Fruit fly (Drosophila melanogaster) whole organism, embryonic: ENCODE data around the gene Ostgamma.

ENCODE experiments used
- Antp ChIP-seq: fragments of 200-800 bp; sonication (Bioruptor generic); optimal IDR thresholded peaks from 3 replicates; lab custom pipeline; 2016; ENCODE audit warnings: missing biosample characterization, missing genetic modification characterization
- Bteb2 ChIP-seq: fragments of 200-800 bp; sonication (Bioruptor generic); optimal IDR thresholded peaks from 2 replicates; lab custom pipeline; 2016; ENCODE audit warnings: missing biosample characterization, missing genetic modification characterization
- CG10366 ChIP-seq: fragments of 200-800 bp; sonication (Bioruptor generic); IDR thresholded peaks from 2 replicates; pipeline ENCODE4 v1.3.6; 2022; ENCODE audit warnings: missing biosample characterization, missing genetic modification characterization
- CG11504 ChIP-seq: fragments of 200-800 bp; sonication (Bioruptor generic); optimal IDR thresholded peaks from 3 replicates; lab custom pipeline; 2019; ENCODE audit warnings: missing biosample characterization, mild to moderate bottlenecking, missing genetic modification characterization, moderate library complexity
- CG11560 ChIP-seq: fragments of 200-800 bp; sonication (Bioruptor generic); IDR thresholded peaks from 3 replicates; pipeline ENCODE4 v1.3.6; 2022; ENCODE audit warnings: missing biosample characterization, missing genetic modification characterization
- CG11723 ChIP-seq: fragments of 200-800 bp; sonication (Bioruptor generic); optimal IDR thresholded peaks from 2 replicates; lab custom pipeline; 2017; ENCODE audit warnings: missing biosample characterization, mild to moderate bottlenecking, missing genetic modification characterization
- CG1603 ChIP-seq: fragments of 200-800 bp; sonication (Bioruptor generic); optimal IDR thresholded peaks from 2 replicates; lab custom pipeline; 2019; ENCODE audit warnings: missing biosample characterization, mild to moderate bottlenecking, missing genetic modification characterization, moderate library complexity
- CG16813 ChIP-seq: fragments of 200-800 bp; sonication (Bioruptor generic); IDR thresholded peaks from 3 replicates; pipeline ENCODE4 v1.3.6; 2022; ENCODE audit warnings: missing biosample characterization, missing genetic modification characterization; ENCODE audit not compliant: partially characterized antibody
- CG16863 ChIP-seq: fragments of 200-800 bp; sonication (Bioruptor generic); optimal IDR thresholded peaks from 3 replicates; lab custom pipeline; 2016; ENCODE audit warnings: missing biosample characterization, missing genetic modification characterization
- CG17568 ChIP-seq: fragments of 200-800 bp; sonication (Bioruptor generic); optimal IDR thresholded peaks from 2 replicates; lab custom pipeline; 2018; ENCODE audit warnings: missing biosample characterization, mild to moderate bottlenecking, missing genetic modification characterization, moderate library complexity
- CG17802 ChIP-seq: fragments of 200-800 bp; sonication (Bioruptor generic); optimal IDR thresholded peaks from 2 replicates; lab custom pipeline; 2018; ENCODE audit warnings: missing biosample characterization, mild to moderate bottlenecking, missing genetic modification characterization, moderate library complexity
- CG1792 ChIP-seq: fragments of 200-800 bp; sonication (Bioruptor generic); optimal IDR thresholded peaks from 2 replicates; lab custom pipeline; 2016; ENCODE audit warnings: missing biosample characterization, missing genetic modification characterization
- CG2199 ChIP-seq: fragments of 200-800 bp; sonication (Bioruptor generic); IDR thresholded peaks from 3 replicates; pipeline ENCODE4 v1.3.6; 2022; ENCODE audit warnings: missing biosample characterization, missing genetic modification characterization
- CG31224 ChIP-seq: fragments of 200-800 bp; sonication (Bioruptor generic); IDR thresholded peaks from 2 replicates; pipeline ENCODE4 v1.3.6; 2022; ENCODE audit warnings: missing biosample characterization, missing genetic modification characterization
- CG31441 ChIP-seq: fragments of 200-800 bp; sonication (Bioruptor generic); IDR thresholded peaks from 2 replicates; pipeline ENCODE4 v1.3.6; 2022; ENCODE audit warnings: missing biosample characterization, missing genetic modification characterization
- CG32772 ChIP-seq: fragments of 200-800 bp; sonication (Bioruptor generic); IDR thresholded peaks from 2 replicates; pipeline ENCODE4 v1.3.6; 2022; ENCODE audit warnings: missing biosample characterization, missing genetic modification characterization
- CG3281 ChIP-seq: fragments of 200-800 bp; sonication (Bioruptor generic); optimal IDR thresholded peaks from 3 replicates; lab custom pipeline; 2017; ENCODE audit warnings: missing biosample characterization, mild to moderate bottlenecking, missing genetic modification characterization
- CG34422 ChIP-seq: fragments of 200-800 bp; sonication (Bioruptor generic); IDR thresholded peaks from 3 replicates; pipeline ENCODE4 v1.3.6; 2022; ENCODE audit warnings: missing biosample characterization, missing genetic modification characterization
- CG6175 ChIP-seq: fragments of 200-800 bp; sonication (Bioruptor generic); IDR thresholded peaks from 3 replicates; pipeline ENCODE4 v1.3.6; 2022; ENCODE audit warnings: missing biosample characterization, missing genetic modification characterization
- CG6654 ChIP-seq: fragments of 200-800 bp; sonication (Bioruptor generic); optimal IDR thresholded peaks from 2 replicates; lab custom pipeline; 2017; ENCODE audit warnings: missing biosample characterization, mild to moderate bottlenecking, missing genetic modification characterization
- CG8765 ChIP-seq: fragments of 200-800 bp; sonication (Bioruptor generic); IDR thresholded peaks from 2 replicates; pipeline ENCODE4 v1.3.6; 2022; ENCODE audit warnings: missing biosample characterization, missing genetic modification characterization
- Dad ChIP-seq: fragments of 200-800 bp; sonication (Bioruptor generic); optimal IDR thresholded peaks from 3 replicates; lab custom pipeline; 2016; ENCODE audit warnings: missing biosample characterization, missing genetic modification characterization
- Dbx ChIP-seq: fragments of 200-800 bp; sonication (Bioruptor generic); IDR thresholded peaks from 3 replicates; pipeline ENCODE4 v1.3.6; 2022; ENCODE audit warnings: missing biosample characterization, missing genetic modification characterization
- Dfd ChIP-seq, 2 experiments: fragments of >200 bp; optimal IDR thresholded peaks; 2 replicates each; lab custom pipeline; 2017; ENCODE audit warnings: missing biosample characterization in 2 of 2, missing genetic modification characterization in 2 of 2
- Dip2 ChIP-seq: fragments of 200-800 bp; sonication (Bioruptor generic); IDR thresholded peaks from 2 replicates; pipeline ENCODE4 v1.3.6; 2022; ENCODE audit warnings: missing biosample characterization, missing genetic modification characterization
- Ets65A ChIP-seq: fragments of 200-800 bp; sonication (Bioruptor generic); peaks from one replicate; lab custom pipeline; 2016; ENCODE audit warnings: missing biosample characterization, missing genetic modification characterization
- HLH54F ChIP-seq: fragments of 200-800 bp; sonication (Bioruptor generic); optimal IDR thresholded peaks from 3 replicates; lab custom pipeline; 2016; ENCODE audit warnings: missing biosample characterization, missing genetic modification characterization
- Hr39 ChIP-seq: fragments of >200 bp; optimal IDR thresholded peaks from 2 replicates; lab custom pipeline; 2017
- Lim3 ChIP-seq: fragments of 200-800 bp; sonication (Bioruptor generic); IDR thresholded peaks from 2 replicates; pipeline ENCODE4 v1.3.6; 2022; ENCODE audit warnings: missing biosample characterization, missing genetic modification characterization
- Mes4 ChIP-seq: fragments of 200-800 bp; sonication (Bioruptor generic); optimal IDR thresholded peaks from 2 replicates; lab custom pipeline; 2016; ENCODE audit warnings: missing biosample characterization, missing genetic modification characterization
- Opbp ChIP-seq: fragments of 200-800 bp; sonication (Bioruptor generic); IDR thresholded peaks from 3 replicates; pipeline ENCODE4 v1.3.6; 2022; ENCODE audit warnings: missing biosample characterization, missing genetic modification characterization; ENCODE audit not compliant: partially characterized antibody
- Rx ChIP-seq: fragments of 200-800 bp; sonication (Bioruptor generic); IDR thresholded peaks from 2 replicates; pipeline ENCODE4 v1.3.6; 2022; ENCODE audit warnings: missing biosample characterization, missing genetic modification characterization
- Usf ChIP-seq: fragments of 200-800 bp; sonication (Bioruptor generic); optimal IDR thresholded peaks from 2 replicates; lab custom pipeline; 2017; ENCODE audit warnings: missing genotype, missing biosample characterization, missing genetic modification characterization
- bcd ChIP-seq: fragments of 200-800 bp; sonication (Bioruptor generic); optimal IDR thresholded peaks from 2 replicates; lab custom pipeline; 2017; ENCODE audit warnings: missing biosample characterization, mild to moderate bottlenecking, missing genetic modification characterization
- crc ChIP-seq: fragments of 200-800 bp; sonication (Bioruptor generic); optimal IDR thresholded peaks from 2 replicates; lab custom pipeline; 2016; ENCODE audit warnings: missing biosample characterization, missing genetic modification characterization
- crol ChIP-seq: fragments of 200-800 bp; sonication (Bioruptor generic); IDR thresholded peaks from 2 replicates; pipeline ENCODE4 v1.3.6; 2022; ENCODE audit warnings: missing biosample characterization, missing genetic modification characterization
- da ChIP-seq: fragments of 200-800 bp; sonication (Bioruptor generic); optimal IDR thresholded peaks from 2 replicates; lab custom pipeline; 2016; ENCODE audit warnings: missing biosample characterization, missing genetic modification characterization
- dan ChIP-seq: fragments of 200-800 bp; sonication (Bioruptor generic); IDR thresholded peaks from 2 replicates; pipeline ENCODE4 v1.3.6; 2022; ENCODE audit warnings: missing biosample characterization, missing genetic modification characterization
- dimm ChIP-seq: fragments of 200-800 bp; sonication (Bioruptor generic); IDR thresholded peaks from 2 replicates; pipeline ENCODE4 v1.3.6; 2022; ENCODE audit warnings: missing biosample characterization, missing genetic modification characterization
- dm ChIP-seq: fragments of 200-800 bp; sonication (Bioruptor generic); optimal IDR thresholded peaks from 3 replicates; lab custom pipeline; 2016; ENCODE audit warnings: missing biosample characterization, missing genetic modification characterization
- dmrt11E ChIP-seq: fragments of 200-800 bp; sonication (Bioruptor generic); optimal IDR thresholded peaks from 3 replicates; lab custom pipeline; 2018; ENCODE audit warnings: missing biosample characterization, mild to moderate bottlenecking, missing genetic modification characterization, moderate library complexity
- dmrt99B ChIP-seq: fragments of 200-800 bp; sonication (Bioruptor generic); optimal IDR thresholded peaks from 2 replicates; lab custom pipeline; 2018; ENCODE audit warnings: missing biosample characterization, mild to moderate bottlenecking, missing genetic modification characterization, moderate library complexity
- fd102C ChIP-seq: fragments of 200-800 bp; sonication (Bioruptor generic); optimal IDR thresholded peaks from 2 replicates; lab custom pipeline; 2018; ENCODE audit warnings: missing biosample characterization, mild to moderate bottlenecking, missing genetic modification characterization, moderate library complexity
- fd64A ChIP-seq: fragments of 200-800 bp; sonication (Bioruptor generic); optimal IDR thresholded peaks from 3 replicates; lab custom pipeline; 2018; ENCODE audit warnings: missing biosample characterization, mild to moderate bottlenecking, missing genetic modification characterization
- her ChIP-seq: fragments of 200-800 bp; sonication (Bioruptor generic); optimal IDR thresholded peaks from 2 replicates; lab custom pipeline; 2016; ENCODE audit warnings: missing biosample characterization, missing genetic modification characterization
- ind ChIP-seq: fragments of 200-800 bp; sonication (Bioruptor generic); optimal IDR thresholded peaks from 3 replicates; lab custom pipeline; 2016; ENCODE audit warnings: missing biosample characterization, missing genetic modification characterization
- lbe ChIP-seq: fragments of 200-800 bp; sonication (Bioruptor generic); optimal IDR thresholded peaks from 2 replicates; lab custom pipeline; 2016; ENCODE audit warnings: missing biosample characterization, mild to moderate bottlenecking, missing genetic modification characterization
- lola ChIP-seq, 3 experiments: fragments of >200 bp in 2 of 3; fragments of 200-800 bp in 1 of 3; sonication (Bioruptor generic) in 1 of 3; optimal IDR thresholded peaks; 2 replicates each; lab custom pipeline; 2017 to 2019; ENCODE audit warnings: missing biosample characterization in 3 of 3, missing genetic modification characterization in 3 of 3, mild to moderate bottlenecking in 1 of 3, moderate library complexity in 1 of 3
- nerfin-2 ChIP-seq: fragments of 200-800 bp; sonication (Bioruptor generic); IDR thresholded peaks from 2 replicates; pipeline ENCODE4 v1.3.6; 2022; ENCODE audit warnings: missing biosample characterization, missing genetic modification characterization; ENCODE audit not compliant: partially characterized antibody
- tin ChIP-seq: fragments of 200-800 bp; sonication (Bioruptor generic); optimal IDR thresholded peaks from 3 replicates; lab custom pipeline; 2016; ENCODE audit warnings: missing biosample characterization, missing genetic modification characterization
- ttk ChIP-seq: fragments of 200-800 bp; sonication (Bioruptor generic); IDR thresholded peaks from 2 replicates; pipeline ENCODE4 v2.1.2; 2022; ENCODE audit warnings: missing biosample characterization, missing genetic modification characterization

Gene Ostgamma

dm6 chr2L:8277561-8278201 is 30.3 kb downstream of the Ostgamma start (continued):
- peak; percentile 81 for TF ChIP-seq CG1792 (GFP tag; lab: Kevin White, UChicago)
- peak; percentile 99 for TF ChIP-seq CG34422
- peak; percentile 78 for TF ChIP-seq CG1603 (tag; lab: Kevin White, UChicago)
- TF ChIP-seq CG32772 (GFP tag; lab: Robert Waterston, UW) = peak; percentile 99
- TF ChIP-seq Dip2 (GFP tag; lab: Robert Waterston, UW) = no peak; the same call in 1 of the 2 replicates
- peak; percentile 58 for TF ChIP-seq Antp (GFP tag; lab: Kevin White, UChicago)
- TF ChIP-seq nerfin-2 = no peak
- TF ChIP-seq Opbp (GFP tag; lab: Robert Waterston, UW) = 0 out of 3 replicates have a peak, but pooled peaks have one; percentile 44
- peak; percentile 88 for TF ChIP-seq CG16863 (GFP tag; lab: Kevin White, UChicago)
- no peak for TF ChIP-seq Hr39
- TF ChIP-seq CG10366 (GFP tag; lab: Robert Waterston, UW) = peak; percentile 98
- peak; percentile 97 for TF ChIP-seq dimm (GFP tag; lab: Robert Waterston, UW)
- peak; percentile 94 for TF ChIP-seq ind (GFP tag; lab: Kevin White, UChicago)
- peak; percentile 83 for TF ChIP-seq crc (GFP tag; lab: Kevin White, UChicago)
- peak; percentile 84 for TF ChIP-seq CG6654
- TF ChIP-seq CG16813 = no peak
- peak; percentile 89 for TF ChIP-seq Dad
- peak; percentile 92 for TF ChIP-seq fd102C (GFP tag; lab: Kevin White, UChicago)
- peak; percentile 94 for TF ChIP-seq CG31224 (GFP tag; lab: Robert Waterston, UW)
- TF ChIP-seq CG17802 = peak; percentile 87
- peak; percentile 99 for TF ChIP-seq CG31441 (GFP tag; lab: Robert Waterston, UW)
- TF ChIP-seq crol = peak; percentile 84
- peak; percentile 96 for TF ChIP-seq CG11723 (GFP tag; lab: Kevin White, UChicago)
- TF ChIP-seq CG17568 (GFP tag; lab: Kevin White, UChicago) = peak; percentile 96
- no peak for TF ChIP-seq Dfd (GFP tag; optimal IDR thresholded peaks at IDR 0.05; lab: Kevin White, UChicago)
- TF ChIP-seq CG11560 (tag; lab: Robert Waterston, UW) = peak; percentile 89
- TF ChIP-seq dan = no peak; the same call in 1 of the 2 replicates
- peak; percentile 88 for TF ChIP-seq Usf
- TF ChIP-seq lola (GFP tag; optimal IDR thresholded peaks at IDR 0.05; lab: Kevin White, UChicago) = peak in 1 of 3 experiments; percentile 97
- peak; percentile 99 for TF ChIP-seq tin (GFP tag; lab: Kevin White, UChicago)
- TF ChIP-seq HLH54F = peak; percentile 80
- peak; percentile 83 for TF ChIP-seq dm (GFP tag; lab: Kevin White, UChicago)
- peak; percentile 98 for TF ChIP-seq Ets65A (GFP tag; lab: Kevin White, UChicago)
- TF ChIP-seq Bteb2 (GFP tag; lab: Kevin White, UChicago) = peak; percentile 93
- peak; percentile 95 for TF ChIP-seq CG6175 (GFP tag; lab: Robert Waterston, UW)
- peak; percentile 95 for TF ChIP-seq Lim3 (GFP tag; lab: Robert Waterston, UW)
- TF ChIP-seq CG2199 (GFP tag; lab: Robert Waterston, UW) = peak; percentile 99
- TF ChIP-seq Rx = peak; percentile 97
- peak; percentile 93 for TF ChIP-seq fd64A
- peak; percentile 99 for TF ChIP-seq lbe (GFP tag; lab: Kevin White, UChicago)
- peak; percentile 99 for TF ChIP-seq ttk (GFP tag; lab: Robert Waterston, UW)
- TF ChIP-seq Dbx (GFP tag; lab: Robert Waterston, UW) = peak; percentile 95
- TF ChIP-seq bcd (GFP tag; lab: Kevin White, UChicago) = peak; percentile 97
- peak; percentile 94 for TF ChIP-seq Mes4 (GFP tag; lab: Kevin White, UChicago)
- TF ChIP-seq dmrt11E = peak; percentile 99
- peak; percentile 96 for TF ChIP-seq CG11504 (tag; lab: Kevin White, UChicago)
- peak; percentile 96 for TF ChIP-seq CG8765
- peak; percentile 95 for TF ChIP-seq CG3281 (GFP tag; lab: Kevin White, UChicago)
- peak; percentile 73 for TF ChIP-seq da (GFP tag; lab: Kevin White, UChicago)
- TF ChIP-seq her (GFP tag; lab: Kevin White, UChicago) = peak; percentile 34
- peak; percentile 99 for TF ChIP-seq dmrt99B (tag; lab: Kevin White, UChicago)
